Worm (Caenorhabditis elegans) whole organism, young adult: ENCODE measurements around the gene ttr-22.

ENCODE experiments used
- B0336.3 ChIP-seq: fragments of 200-800 bp; sonication (Bioruptor generic); IDR thresholded peaks from 2 replicates; pipeline ENCODE4 v1.3.6; 2022; ENCODE audit warnings: missing genetic modification characterization, missing compliant biosample characterization
- F49E8.2 ChIP-seq: sonication (generic microtip); optimal IDR thresholded peaks from 3 replicates; lab custom pipeline; 2017; ENCODE audit warnings: missing genetic modification characterization, mild to moderate bottlenecking, missing compliant biosample characterization, antibody characterized with exemption, moderate library complexity; ENCODE audit not compliant: insufficient read depth
- Y53F4B.3 ChIP-seq: fragments of 200-800 bp; sonication (Bioruptor generic); IDR thresholded peaks from 2 replicates; pipeline ENCODE4 v1.3.6; 2022; ENCODE audit warnings: missing genetic modification reagents, missing genetic modification characterization, missing compliant biosample characterization
- Y53G8AR.9 ChIP-seq: fragments of 200-800 bp; sonication (Bioruptor generic); conservative IDR thresholded peaks from 2 replicates; pipeline ENCODE4 v1.3.6; 2022; ENCODE audit warnings: missing genetic modification reagents, missing genetic modification characterization, missing compliant biosample characterization
- Y95B8A.8 ChIP-seq: fragments of 200-800 bp; sonication (Bioruptor generic); IDR thresholded peaks from 2 replicates; pipeline ENCODE4 v1.3.6; 2022; ENCODE audit warnings: missing genetic modification reagents, missing genetic modification characterization, missing compliant biosample characterization
- akir-1 ChIP-seq: fragments of 200-800 bp; sonication (Bioruptor generic); optimal IDR thresholded peaks from 2 replicates; lab custom pipeline; 2018; ENCODE audit warnings: mild to moderate bottlenecking, missing genetic modification characterization, moderate library complexity, missing compliant biosample characterization
- ama-1 ChIP-seq, 3 experiments: fragments of 150-350 bp in 1 of 3; sonication (generic microtip) in 2 of 3; optimal IDR thresholded peaks; 2 replicates each; lab custom pipeline; 2014 to 2018; ENCODE audit warnings: missing biosample characterization in 2 of 3, missing genetic modification characterization in 2 of 3, missing genetic modification reagents in 2 of 3
- aptf-2 ChIP-seq: fragments of 200-800 bp; sonication (Bioruptor generic); conservative IDR thresholded peaks from 2 replicates; pipeline ENCODE4 v1.3.6; 2022; ENCODE audit warnings: missing genetic modification reagents, missing genetic modification characterization, missing compliant biosample characterization
- atf-7 ChIP-seq: sonication (generic microtip); optimal IDR thresholded peaks from 2 replicates; lab custom pipeline; 2017; ENCODE audit warnings: mild to moderate bottlenecking, missing genetic modification characterization, missing compliant biosample characterization
- attf-5 ChIP-seq: fragments of 200-800 bp; sonication (Bioruptor generic); optimal IDR thresholded peaks from 2 replicates; lab custom pipeline; 2018; ENCODE audit warnings: mild to moderate bottlenecking, missing genetic modification characterization, missing compliant biosample characterization
- attf-6 ChIP-seq: fragments of 200-800 bp; sonication (Bioruptor generic); IDR thresholded peaks from 2 replicates; pipeline ENCODE4 v1.3.6; 2022; ENCODE audit warnings: missing genetic modification reagents, missing genetic modification characterization, missing compliant biosample characterization
- bed-1 ChIP-seq: fragments of 200-800 bp; sonication (Bioruptor generic); IDR thresholded peaks from 2 replicates; pipeline ENCODE4 v1.3.6; 2022; ENCODE audit warnings: missing genetic modification reagents, missing genetic modification characterization, missing compliant biosample characterization
- cebp-2 ChIP-seq: fragments of 200-800 bp; sonication (Bioruptor generic); IDR thresholded peaks from 2 replicates; pipeline ENCODE4 v1.3.6; 2022; ENCODE audit warnings: missing genetic modification characterization, missing compliant biosample characterization
- ceh-100 ChIP-seq: fragments of 200-800 bp; sonication (Bioruptor generic); IDR thresholded peaks from 2 replicates; pipeline ENCODE4 v1.3.6; 2022; ENCODE audit warnings: missing genetic modification reagents, missing genetic modification characterization, missing compliant biosample characterization
- ceh-27 ChIP-seq: fragments of 200-800 bp; sonication (Bioruptor generic); optimal IDR thresholded peaks from 2 replicates; lab custom pipeline; 2018; ENCODE audit warnings: mild to moderate bottlenecking, missing genetic modification characterization, moderate library complexity, missing compliant biosample characterization
- ceh-58 ChIP-seq: fragments of 200-800 bp; sonication (Bioruptor generic); IDR thresholded peaks from 2 replicates; pipeline ENCODE4 v1.3.6; 2022; ENCODE audit warnings: missing genetic modification characterization, missing compliant biosample characterization
- chd-7 ChIP-seq: sonication (generic microtip); optimal IDR thresholded peaks from 2 replicates; lab custom pipeline; 2016; ENCODE audit warnings: mild to moderate bottlenecking, missing genetic modification characterization, moderate library complexity, missing compliant biosample characterization
- dpl-1 ChIP-seq: fragments of 150-350 bp; optimal IDR thresholded peaks from 2 replicates; lab custom pipeline; 2014; ENCODE audit warnings: missing biosample characterization, missing genetic modification reagents, missing genetic modification characterization
- egl-18 ChIP-seq: fragments of 200-800 bp; sonication (Bioruptor generic); IDR thresholded peaks from 2 replicates; pipeline ENCODE4 v1.3.6; 2022; ENCODE audit warnings: missing genetic modification reagents, missing genetic modification characterization, missing compliant biosample characterization
- ekl-4 ChIP-seq: fragments of 200-800 bp; sonication (Bioruptor generic); IDR thresholded peaks from 2 replicates; pipeline ENCODE4 v1.3.6; 2022; ENCODE audit warnings: missing genetic modification reagents, missing genetic modification characterization, missing compliant biosample characterization
- gei-17 ChIP-seq: fragments of 200-800 bp; sonication (Bioruptor generic); optimal IDR thresholded peaks from 2 replicates; lab custom pipeline; 2018; ENCODE audit warnings: mild to moderate bottlenecking, missing genetic modification characterization, missing compliant biosample characterization
- lag-1 ChIP-seq: fragments of 200-800 bp; sonication (Bioruptor generic); IDR thresholded peaks from 2 replicates; pipeline ENCODE4 v1.3.6; 2022; ENCODE audit warnings: missing genetic modification reagents, missing genetic modification characterization, missing compliant biosample characterization
- let-526 ChIP-seq: fragments of 200-800 bp; sonication (Bioruptor generic); IDR thresholded peaks from 2 replicates; pipeline ENCODE4 v1.3.6; 2022; ENCODE audit warnings: missing genetic modification reagents, missing genetic modification characterization, missing compliant biosample characterization
- let-607 ChIP-seq, 2 experiments: fragments of 200-800 bp in 1 of 2; sonication (Bioruptor generic) in 1 of 2; sonication (generic microtip) in 1 of 2; optimal IDR thresholded peaks; 2 replicates each; lab custom pipeline; 2016 to 2018; ENCODE audit warnings: mild to moderate bottlenecking in 2 of 2, missing compliant biosample characterization in 2 of 2, missing genetic modification characterization in 2 of 2, moderate library complexity in 2 of 2, missing genotype in 1 of 2
- lin-35 ChIP-seq, 3 experiments: fragments of 150-350 bp in 2 of 3; sonication (generic microtip) in 1 of 3; optimal IDR thresholded peaks; 2 replicates each; lab custom pipeline; 2014 to 2018; ENCODE audit warnings: missing biosample characterization in 3 of 3, missing genetic modification characterization in 3 of 3, missing genetic modification reagents in 3 of 3
- lin-40 ChIP-seq: sonication (generic microtip); optimal IDR thresholded peaks from 2 replicates; lab custom pipeline; 2016; ENCODE audit warnings: missing genetic modification characterization, mild to moderate bottlenecking, missing compliant biosample characterization, missing genotype, missing genetic modification reagents
- lin-54 ChIP-seq: fragments of 200-800 bp; sonication (Bioruptor generic); optimal IDR thresholded peaks from 2 replicates; lab custom pipeline; 2018; ENCODE audit warnings: mild to moderate bottlenecking, missing genetic modification characterization, missing compliant biosample characterization
- lsl-1 ChIP-seq: fragments of 200-800 bp; sonication (Bioruptor generic); optimal IDR thresholded peaks from 2 replicates; lab custom pipeline; 2018; ENCODE audit warnings: mild to moderate bottlenecking, missing genetic modification characterization, moderate library complexity, missing compliant biosample characterization
- madf-8 ChIP-seq: fragments of 200-800 bp; sonication (Bioruptor generic); conservative IDR thresholded peaks from 2 replicates; pipeline ENCODE4 v1.3.6; 2022; ENCODE audit warnings: missing genetic modification reagents, missing genetic modification characterization, missing compliant biosample characterization
- mcd-1 ChIP-seq: fragments of 200-800 bp; sonication (Bioruptor generic); IDR thresholded peaks from 2 replicates; pipeline ENCODE4 v1.3.6; 2022; ENCODE audit warnings: missing genetic modification reagents, missing genetic modification characterization, missing compliant biosample characterization
- nfya-1 ChIP-seq: sonication (generic microtip); optimal IDR thresholded peaks from 2 replicates; lab custom pipeline; 2017; ENCODE audit warnings: antibody characterized with exemption, missing compliant biosample characterization, missing genetic modification characterization, borderline replicate concordance; ENCODE audit not compliant: insufficient read depth
- nfyb-1 ChIP-seq: fragments of 200-800 bp; sonication (Bioruptor generic); IDR thresholded peaks from 2 replicates; pipeline ENCODE4 v1.3.6; 2022; ENCODE audit warnings: missing genetic modification reagents, missing genetic modification characterization, missing compliant biosample characterization
- pbrm-1 ChIP-seq: fragments of 200-800 bp; sonication (Bioruptor generic); IDR thresholded peaks from 2 replicates; pipeline ENCODE4 v1.3.6; 2022; ENCODE audit warnings: missing genetic modification reagents, missing genetic modification characterization, missing compliant biosample characterization
- rec-8 ChIP-seq, 2 experiments: sonication (generic microtip); optimal IDR thresholded peaks; 2 replicates each; lab custom pipeline; 2016; ENCODE audit warnings: mild to moderate bottlenecking in 2 of 2, missing genetic modification characterization in 2 of 2, missing genetic modification reagents in 2 of 2, missing genotype in 2 of 2, missing biosample characterization in 1 of 2, missing compliant biosample characterization in 1 of 2, moderate library complexity in 1 of 2
- rpc-1 ChIP-seq, 2 experiments: fragments of 150-350 bp in 1 of 2; sonication (generic microtip) in 1 of 2; optimal IDR thresholded peaks; 2 replicates each; lab custom pipeline; 2014 to 2018; ENCODE audit warnings: missing biosample characterization in 1 of 2, missing genetic modification characterization in 1 of 2, missing genetic modification reagents in 1 of 2, missing genotype in 1 of 2
- snpc-1.3 ChIP-seq: sonication (generic microtip); optimal IDR thresholded peaks from 2 replicates; lab custom pipeline; 2017; ENCODE audit warnings: missing genetic modification characterization, mild to moderate bottlenecking, missing compliant biosample characterization, antibody characterized with exemption, moderate library complexity, missing genotype, missing genetic modification reagents; ENCODE audit not compliant: insufficient read depth
- snpc-3.4 ChIP-seq: sonication (generic microtip); optimal IDR thresholded peaks from 2 replicates; lab custom pipeline; 2017; ENCODE audit warnings: missing genetic modification characterization, mild to moderate bottlenecking, missing compliant biosample characterization, antibody characterized with exemption, moderate library complexity, missing genotype, missing genetic modification reagents
- tbx-9 ChIP-seq: sonication (generic microtip); optimal IDR thresholded peaks from 2 replicates; lab custom pipeline; 2016; ENCODE audit warnings: borderline replicate concordance, missing genetic modification characterization, inconsistent platforms, missing compliant biosample characterization
- tlf-1 ChIP-seq: fragments of 200-800 bp; sonication (Bioruptor generic); optimal IDR thresholded peaks from 2 replicates; lab custom pipeline; 2018; ENCODE audit warnings: mild to moderate bottlenecking, missing genetic modification characterization, missing compliant biosample characterization
- xnd-1 ChIP-seq: sonication (generic microtip); optimal IDR thresholded peaks from 2 replicates; lab custom pipeline; 2016; ENCODE audit warnings: missing genotype, missing genetic modification reagents, missing genetic modification characterization, missing compliant biosample characterization
- zim-3 ChIP-seq: sonication (generic microtip); optimal IDR thresholded peaks from 2 replicates; lab custom pipeline; 2017; ENCODE audit warnings: mild to moderate bottlenecking, missing genetic modification characterization, moderate library complexity, missing compliant biosample characterization
- ztf-25 ChIP-seq: fragments of 200-800 bp; sonication (Bioruptor generic); IDR thresholded peaks from 2 replicates; pipeline ENCODE4 v1.3.6; 2022; ENCODE audit warnings: missing genetic modification reagents, missing genetic modification characterization, missing compliant biosample characterization
- ztf-26 ChIP-seq: sonication (generic microtip); optimal IDR thresholded peaks from 2 replicates; lab custom pipeline; 2017; ENCODE audit warnings: missing genetic modification characterization, missing compliant biosample characterization
- ztf-3 ChIP-seq: fragments of 200-800 bp; sonication (Bioruptor generic); optimal IDR thresholded peaks from 2 replicates; lab custom pipeline; 2018; ENCODE audit warnings: mild to moderate bottlenecking, missing genetic modification characterization, missing compliant biosample characterization

Gene ttr-22

ce11 chrV:12241126-12241525, at the start of gene ttr-22:
Gene ttr-22 (plus strand): TSS chrV:12241426.
- TF ChIP-seq lag-1 (GFP tag; lab: Robert Waterston, UW) = no peak
- no peak for TF ChIP-seq gei-17 (GFP tag; lab: Kevin White, UChicago)
- no peak for TF ChIP-seq zim-3
- TF ChIP-seq madf-8 (GFP tag; lab: Robert Waterston, UW) = no peak
- TF ChIP-seq lin-35 (GFP tag; optimal IDR thresholded peaks at IDR 0.05; lab: Kevin White, UChicago) = no peak
- no peak for TF ChIP-seq aptf-2
- TF ChIP-seq Y95B8A.8 (GFP tag; lab: Robert Waterston, UW) = no peak
- TF ChIP-seq ekl-4 (GFP tag; lab: Robert Waterston, UW) = no peak
- no peak for TF ChIP-seq pbrm-1 (GFP tag; lab: Robert Waterston, UW)

- TF ChIP-seq mcd-1 (GFP tag; lab: Robert Waterston, UW) = no peak
- TF ChIP-seq ztf-26 = no peak
- TF ChIP-seq dpl-1 (GFP tag; lab: Kevin White, UChicago) = no peak
- TF ChIP-seq xnd-1 (tag; lab: Kevin White, UChicago) = no peak
- TF ChIP-seq aptf-2 = no peak
- no peak for TF ChIP-seq ceh-58 (GFP tag; lab: Robert Waterston, UW)
- no peak for TF ChIP-seq lsl-1
- TF ChIP-seq attf-5 (GFP tag; lab: Kevin White, UChicago) = no peak
- TF ChIP-seq egl-18 (GFP tag; lab: Robert Waterston, UW) = no peak
- peak; percentile 17; the same call in 1 of the 2 replicates for TF ChIP-seq nfyb-1 (GFP tag; lab: Robert Waterston, UW)
- TF ChIP-seq B0336.3 (GFP tag; lab: Robert Waterston, UW) = peak; percentile 58; the same call in 1 of the 2 replicates
- TF ChIP-seq zim-3 = no peak
- no peak for TF ChIP-seq gei-17 (GFP tag; lab: Kevin White, UChicago)
- TF ChIP-seq ama-1 (optimal IDR thresholded peaks at IDR 0.05; lab: Kevin White, UChicago) = peak; percentile 15
- TF ChIP-seq ama-1 (GFP tag; optimal IDR thresholded peaks at IDR 0.05; lab: Kevin White, UChicago) = peak in 1 of 2 experiments; percentile 72
- TF ChIP-seq lin-54 (GFP tag; lab: Kevin White, UChicago) = no peak
- TF ChIP-seq rec-8 (tag; optimal IDR thresholded peaks at IDR 0.05; lab: Kevin White, UChicago) = no peak
- TF ChIP-seq ceh-27 (GFP tag; lab: Kevin White, UChicago) = no peak
- no peak for TF ChIP-seq bed-1 (GFP tag; lab: Robert Waterston, UW)
- TF ChIP-seq lin-35 (GFP tag; optimal IDR thresholded peaks at IDR 0.05; lab: Kevin White, UChicago) = peak in 1 of 3 experiments; percentile 4
- TF ChIP-seq let-526 = no peak
- no peak for TF ChIP-seq let-607 (tag; optimal IDR thresholded peaks at IDR 0.05; lab: Kevin White, UChicago)
- TF ChIP-seq nfya-1 (tag; lab: Kevin White, UChicago) = no peak
- TF ChIP-seq cebp-2 (GFP tag; lab: Robert Waterston, UW) = no peak
- no peak for TF ChIP-seq snpc-3.4 (tag; lab: Kevin White, UChicago)
- TF ChIP-seq F49E8.2 (tag; lab: Kevin White, UChicago) = peak; percentile 16
- no peak for TF ChIP-seq ztf-3
- no peak for TF ChIP-seq Y53F4B.3 (GFP tag; lab: Robert Waterston, UW)
- no peak for TF ChIP-seq chd-7 (tag; lab: Kevin White, UChicago)
- peak; percentile 24 for TF ChIP-seq tlf-1 (GFP tag; lab: Kevin White, UChicago)
- no peak for TF ChIP-seq lin-40 (tag; lab: Kevin White, UChicago)
- 0 out of 2 replicates have a peak, but pooled peaks have one; percentile 36 for TF ChIP-seq Y53G8AR.9
- TF ChIP-seq akir-1 (GFP tag; lab: Kevin White, UChicago) = no peak
- TF ChIP-seq snpc-1.3 (tag; lab: Kevin White, UChicago) = no peak
- 0 out of 2 replicates have a peak, but pooled peaks have one; percentile 23 for TF ChIP-seq ceh-100 (GFP tag; lab: Robert Waterston, UW)
- no peak for TF ChIP-seq tbx-9 (tag; lab: Kevin White, UChicago)
- TF ChIP-seq atf-7 (tag; lab: Kevin White, UChicago) = no peak
- no peak for TF ChIP-seq rpc-1 (optimal IDR thresholded peaks at IDR 0.05; lab: Kevin White, UChicago)
- TF ChIP-seq rpc-1 (tag; optimal IDR thresholded peaks at IDR 0.05; lab: Kevin White, UChicago) = no peak
- TF ChIP-seq attf-6 (GFP tag; lab: Robert Waterston, UW) = 0 out of 2 replicates have a peak, but pooled peaks have one; percentile 11
- no peak for TF ChIP-seq ztf-25 (GFP tag; lab: Robert Waterston, UW)
Measured at ce11 chrV:12192129-12192528, 49.1 kb upstream of the ttr-22 start, which contains the start of gene rnp-1. Gene rnp-1 (plus strand): TSS chrV:12192273.
